Worm (Caenorhabditis elegans): ENCODE data around the gene rad-23.

DNA sequence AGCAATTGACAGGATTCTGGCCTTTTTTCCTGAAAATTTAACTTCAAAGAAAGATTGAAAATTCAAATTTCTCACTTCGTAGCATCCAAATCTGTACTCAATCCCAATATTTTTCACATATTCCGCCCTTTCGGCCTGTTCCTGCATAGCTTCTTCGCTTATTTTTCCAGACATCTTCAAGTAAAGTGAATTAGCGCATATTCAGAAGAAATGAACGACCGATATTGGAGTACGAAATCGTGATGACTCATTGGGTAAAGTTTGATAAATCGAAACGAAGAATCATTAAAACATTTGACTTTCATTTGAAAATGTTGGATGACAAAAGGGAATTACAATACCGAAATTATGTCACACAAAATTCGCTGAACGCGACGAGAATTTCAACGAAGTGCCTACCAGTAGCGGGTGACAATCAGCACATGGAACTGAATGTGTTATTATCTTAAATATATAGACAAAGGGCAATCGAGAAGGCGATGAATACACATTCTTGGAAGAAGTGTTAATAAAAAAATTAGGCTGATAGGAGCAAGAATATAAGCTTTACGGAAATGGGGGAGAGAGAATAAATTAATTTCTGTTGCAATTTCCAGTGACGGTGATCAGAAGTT lies 1.4 kb downstream of the rad-23 start, which contains the start of gene coa-7:
- no peak for TF ChIP-seq ceh-13 (GFP tag; optimal IDR thresholded peaks at IDR 0.05)
- TF ChIP-seq flt-1 (GFP tag; IDR thresholded peaks at IDR 0.05), result no peak
- no peak for TF ChIP-seq hmg-4 (GFP tag; optimal IDR thresholded peaks at IDR 0.05)
- no peak for TF ChIP-seq pes-1 (GFP tag; IDR thresholded peaks at IDR 0.05)
- TF ChIP-seq ama-1 (optimal IDR thresholded peaks at IDR 0.05), result no peak
- TF ChIP-seq ceh-36 (tag; optimal IDR thresholded peaks at IDR 0.05), result no peak
- no peak for TF ChIP-seq sea-1 (GFP tag; conservative IDR thresholded peaks at IDR 0.05)
- no peak for TF ChIP-seq F13C5.2 (tag; optimal IDR thresholded peaks at IDR 0.05)
- TF ChIP-seq ets-7 (tag; optimal IDR thresholded peaks at IDR 0.05), result no peak
- no peak for TF ChIP-seq hmbx-1 (tag; optimal IDR thresholded peaks at IDR 0.05)
- TF ChIP-seq scrt-1 (GFP tag; IDR thresholded peaks at IDR 0.05), result no peak
- no peak for TF ChIP-seq tbx-37 (GFP tag; conservative IDR thresholded peaks at IDR 0.05)
- no peak for TF ChIP-seq tra-4 (tag; optimal IDR thresholded peaks at IDR 0.05)
